Fruit fly (Drosophila melanogaster): ENCODE results near the gene smg.

dm6 chr3L:8985848-8986320, 11.9 kb downstream of the smg start, which contains the start of gene Galk:
- no peak for TF ChIP-seq CTCF (optimal IDR thresholded peaks at IDR 0.05)
- TF ChIP-seq CG8478 (optimal IDR thresholded peaks at IDR 0.05): no peak
